Worm (Caenorhabditis elegans): Measurements from ENCODE around the gene Y102E9.6.

The Y102E9.6 gene

ce11 chrIII:6718270-6718669 is 18.2 kb downstream of the Y102E9.6 start, which contains the start of gene F37A4.3:
TSS of gene F37A4.3 (plus strand) at chrIII:6718570.
- TF ChIP-seq F10E7.11 (tag; optimal IDR thresholded peaks at IDR 0.05) (no peak), ets-4 (GFP tag; optimal IDR thresholded peaks at IDR 0.05) (no peak), unc-130 (GFP tag; optimal IDR thresholded peaks at IDR 0.05) (no peak)

DNA sequence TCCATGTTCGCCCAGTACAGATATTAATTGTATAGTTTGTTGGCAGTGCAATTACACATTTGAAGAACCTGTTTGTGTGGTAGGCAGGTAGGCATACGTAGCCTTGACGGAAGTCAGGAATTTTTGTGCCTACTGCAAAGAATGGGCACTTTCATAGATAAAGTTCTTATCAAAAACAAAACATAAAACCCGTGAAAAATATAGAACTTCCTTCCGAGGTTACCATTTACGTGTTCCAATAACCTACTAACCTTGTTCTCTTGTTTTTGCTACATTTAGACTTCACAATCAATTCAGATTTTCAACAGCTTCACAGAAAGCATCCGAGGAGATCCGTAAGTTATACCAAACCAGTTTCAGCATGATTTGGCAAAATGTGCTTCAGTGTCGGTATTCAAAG is 23.2 kb downstream of the Y102E9.6 start, which contains the start of gene F37A4.4:
F37A4.4 (plus strand) TSS at position 301 of the 400 bp plus-strand sequence.
- no peak for TF ChIP-seq F39B2.1 (GFP tag; IDR thresholded peaks at IDR 0.05)
- TF ChIP-seq aptf-3 (GFP tag; IDR thresholded peaks at IDR 0.05) = no peak
- no peak for TF ChIP-seq hlh-26 (GFP tag; conservative IDR thresholded peaks at IDR 0.05)
- TF ChIP-seq lsy-27 (tag; optimal IDR thresholded peaks at IDR 0.05; ENCODE audit: borderline replicate concordance, insufficient read depth) = no peak
- no peak for TF ChIP-seq lin-35 (GFP tag; optimal IDR thresholded peaks at IDR 0.05)
- TF ChIP-seq attf-3 (GFP tag; conservative IDR thresholded peaks at IDR 0.05) = no peak
- no peak for TF ChIP-seq mcd-1 (GFP tag; IDR thresholded peaks at IDR 0.05)

DNA sequence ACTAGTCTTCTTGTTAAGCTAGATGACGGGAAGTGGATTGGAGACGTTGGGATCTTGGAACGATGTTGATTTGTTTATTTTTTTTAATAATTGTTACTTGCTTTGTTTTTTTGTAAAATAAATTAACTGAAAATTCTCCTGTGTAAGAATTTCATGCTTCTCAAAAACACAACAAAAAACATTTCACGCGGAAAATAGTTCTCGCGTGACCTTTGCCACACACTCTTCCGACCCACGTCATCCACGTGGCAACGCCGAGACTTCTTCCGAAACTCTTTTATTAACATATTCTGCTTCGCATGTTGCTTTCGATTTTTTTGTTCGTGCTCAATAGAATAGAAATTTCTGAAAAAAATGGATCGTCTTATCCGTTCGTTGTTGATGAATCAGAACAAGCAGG is 24.9 kb downstream of the Y102E9.6 start, which contains the start of gene F37A4.5:
F37A4.5 (plus strand) TSS at position 301 of the 400 bp plus-strand sequence.
- TF ChIP-seq C06A6.2 (GFP tag; conservative IDR thresholded peaks at IDR 0.05) = no peak
- no peak for TF ChIP-seq ztf-6 (GFP tag; IDR thresholded peaks at IDR 0.05)
- TF ChIP-seq attf-5 (GFP tag; optimal IDR thresholded peaks at IDR 0.05) = no peak
- TF ChIP-seq madf-8 (GFP tag; conservative IDR thresholded peaks at IDR 0.05) = no peak
- TF ChIP-seq nhr-179 (tag; optimal IDR thresholded peaks at IDR 0.05) = no peak
- no peak for TF ChIP-seq lin-26 (GFP tag; IDR thresholded peaks at IDR 0.05)
- TF ChIP-seq egrh-3 (GFP tag; IDR thresholded peaks at IDR 0.05) = no peak
- TF ChIP-seq hsf-1 (GFP tag; IDR thresholded peaks at IDR 0.05) = no peak
- TF ChIP-seq nhr-80 (tag; optimal IDR thresholded peaks at IDR 0.05) = no peak
- no peak for TF ChIP-seq sdz-38 (tag; optimal IDR thresholded peaks at IDR 0.05)
- TF ChIP-seq nhr-90 (tag; optimal IDR thresholded peaks at IDR 0.05) = no peak
- no peak for TF ChIP-seq pha-4 (tag; optimal IDR thresholded peaks at IDR 0.05)

ce11 chrIII:6709983-6710382 is 26.5 kb downstream of the Y102E9.6 start, which contains the start of gene isw-1:
TSS of gene isw-1 (minus strand) at chrIII:6710100.
- no peak for TF ChIP-seq Y53F4B.3 (GFP tag; IDR thresholded peaks at IDR 0.05)
- TF ChIP-seq ztf-26 (tag; optimal IDR thresholded peaks at IDR 0.05) = no peak
- no peak for TF ChIP-seq mxl-1 (tag; optimal IDR thresholded peaks at IDR 0.05)
- TF ChIP-seq cebp-2 (GFP tag; IDR thresholded peaks at IDR 0.05) = no peak
- TF ChIP-seq let-607 (tag; optimal IDR thresholded peaks at IDR 0.05) = no peak
- TF ChIP-seq chd-7 (tag; optimal IDR thresholded peaks at IDR 0.05) = no peak
- TF ChIP-seq hrde-1 (tag; optimal IDR thresholded peaks at IDR 0.05; ENCODE audit: borderline replicate concordance) = no peak
- TF ChIP-seq zim-3 (tag; optimal IDR thresholded peaks at IDR 0.05) = no peak
- peak; percentile 58; the same call in 1 of the 2 replicates for TF ChIP-seq hmg-1.2 (GFP tag; IDR thresholded peaks at IDR 0.05)
- TF ChIP-seq B0261.1 (tag; optimal IDR thresholded peaks at IDR 0.05) = no peak
- TF ChIP-seq B0336.3 (GFP tag; IDR thresholded peaks at IDR 0.05) = no peak
- TF ChIP-seq madf-3 (GFP tag; IDR thresholded peaks at IDR 0.05) = peak; percentile 87
- TF ChIP-seq F37B4.10 (GFP tag; IDR thresholded peaks at IDR 0.05) = no peak
- no peak for TF ChIP-seq nhr-179 (tag; optimal IDR thresholded peaks at IDR 0.05)
- no peak for TF ChIP-seq lin-40 (tag; optimal IDR thresholded peaks at IDR 0.05)
- no peak; the same call in 1 of the 2 replicates for TF ChIP-seq K11D2.4 (GFP tag; IDR thresholded peaks at IDR 0.05)
- TF ChIP-seq nhr-120 (GFP tag; IDR thresholded peaks at IDR 0.05) = no peak
- TF ChIP-seq ceh-27 (GFP tag; optimal IDR thresholded peaks at IDR 0.05) = no peak
- TF ChIP-seq fkh-3 (tag; optimal IDR thresholded peaks at IDR 0.05) = no peak
- no peak for TF ChIP-seq aptf-2 (GFP tag; conservative IDR thresholded peaks at IDR 0.05)
- TF ChIP-seq snpc-1.3 (tag; optimal IDR thresholded peaks at IDR 0.05; ENCODE audit: insufficient read depth) = no peak
- peak; percentile 69 for TF ChIP-seq tlf-1 (GFP tag; optimal IDR thresholded peaks at IDR 0.05)
- peak; percentile 85 for TF ChIP-seq snpc-3.4 (tag; optimal IDR thresholded peaks at IDR 0.05)
- peak; percentile 85 for TF ChIP-seq xnd-1 (tag; optimal IDR thresholded peaks at IDR 0.05)

Measured in whole organism, young adult.